Worm (Caenorhabditis elegans): Measurements from ENCODE around the gene nlp-79.

- TF ChIP-seq snpc-4 (tag; optimal IDR thresholded peaks at IDR 0.05) (no peak), hlh-1 (tag; optimal IDR thresholded peaks at IDR 0.05) (no peak), pha-4 (tag; optimal IDR thresholded peaks at IDR 0.05) (no peak)
These were observed 47.9 kb downstream of the nlp-79 start, which contains the start of gene C48D1.1 for ce11 chrIV:13197282-13197681.
